Fruit fly (Drosophila melanogaster): ENCODE data around the gene CG15506.
A peak's percentile ranks its signal among the peaks of the same experiment; 100 is the strongest.

- TF ChIP-seq CG4496 (GFP tag; IDR thresholded peaks at IDR 0.05) (no peak), CG15710 (tag; optimal IDR thresholded peaks at IDR 0.05) (no peak), EcR (GFP tag; optimal IDR thresholded peaks at IDR 0.05) (peak; percentile 83), CG34367 (tag; optimal IDR thresholded peaks at IDR 0.05) (no peak), CG14655 (GFP tag; optimal IDR thresholded peaks at IDR 0.05) (no peak), Snoo (tag; optimal IDR thresholded peaks at IDR 0.05) (no peak), CG8301 (tag; optimal IDR thresholded peaks at IDR 0.05) (no peak)
These were observed 53.2 kb downstream of the CG15506 start for dm6 chr3R:29771645-29772089.
